Worm (Caenorhabditis elegans) whole organism, L4 larva: ENCODE results near the gene T11G6.3.

Experiments
- F26F4.8 ChIP-seq: fragments of 200-800 bp; sonication (Bioruptor generic); conservative IDR thresholded peaks from 2 replicates; pipeline ENCODE4 v1.3.6; 2022; ENCODE audit warnings: missing genetic modification characterization, missing compliant biosample characterization
- F37D6.2 ChIP-seq: sonication (generic microtip); optimal IDR thresholded peaks from 2 replicates; lab custom pipeline; 2016; ENCODE audit warnings: mild to moderate bottlenecking, missing genetic modification characterization, missing compliant biosample characterization
- T20F7.1 ChIP-seq: fragments of 200-800 bp; sonication (Bioruptor generic); optimal IDR thresholded peaks from 2 replicates; lab custom pipeline; 2018; ENCODE audit warnings: mild to moderate bottlenecking, missing genetic modification characterization, missing compliant biosample characterization
- T26A8.4 ChIP-seq: fragments of 200-800 bp; sonication (Bioruptor generic); IDR thresholded peaks from 2 replicates; pipeline ENCODE4 v1.3.6; 2022; ENCODE audit warnings: missing genetic modification characterization, missing compliant biosample characterization
- Y105C5A.15 ChIP-seq: fragments of 200-800 bp; sonication (Bioruptor generic); IDR thresholded peaks from 2 replicates; pipeline ENCODE4 v1.3.6; 2022; ENCODE audit warnings: missing genetic modification characterization, missing compliant biosample characterization
- Y48G9A.11 ChIP-seq: fragments of 200-800 bp; sonication (Bioruptor generic); IDR thresholded peaks from 2 replicates; pipeline ENCODE4 v1.3.6; 2022; ENCODE audit warnings: missing genetic modification reagents, missing genetic modification characterization, missing compliant biosample characterization
- Y5F2A.4 ChIP-seq: fragments of 200-800 bp; sonication (Bioruptor generic); optimal IDR thresholded peaks from 2 replicates; lab custom pipeline; 2018; ENCODE audit warnings: mild to moderate bottlenecking, missing genetic modification characterization, missing compliant biosample characterization
- ZK337.2 ChIP-seq: fragments of 200-800 bp; sonication (Bioruptor generic); IDR thresholded peaks from 2 replicates; pipeline ENCODE4 v1.3.6; 2022; ENCODE audit warnings: missing genetic modification reagents, missing genetic modification characterization, missing compliant biosample characterization
- aha-1 ChIP-seq: fragments of 150-350 bp; peaks from one replicate; lab custom pipeline; 2014; ENCODE audit warnings: missing biosample characterization, missing genetic modification characterization
- ama-1 ChIP-seq: fragments of 150-350 bp; optimal IDR thresholded peaks from 2 replicates; lab custom pipeline; 2014; ENCODE audit warnings: inconsistent platforms, mixed read lengths
- arid-1 ChIP-seq: fragments of 200-800 bp; sonication (Bioruptor generic); conservative IDR thresholded peaks from 2 replicates; pipeline ENCODE4 v1.3.6; 2022; ENCODE audit warnings: missing genetic modification reagents, missing genetic modification characterization, missing compliant biosample characterization
- attf-4 ChIP-seq: sonication (generic microtip); optimal IDR thresholded peaks from 3 replicates; lab custom pipeline; 2017; ENCODE audit warnings: missing biosample characterization, missing genetic modification characterization
- ceh-20 ChIP-seq: fragments of 200-800 bp; sonication (Bioruptor generic); IDR thresholded peaks from 2 replicates; pipeline ENCODE4 v1.3.6; 2022; ENCODE audit warnings: missing genetic modification reagents, missing genetic modification characterization, missing compliant biosample characterization
- ceh-28 ChIP-seq: fragments of 150-350 bp; optimal IDR thresholded peaks from 2 replicates; lab custom pipeline; 2014; ENCODE audit warnings: missing biosample characterization, missing genetic modification reagents, missing genetic modification characterization
- ceh-44 ChIP-seq: fragments of 200-800 bp; sonication (Bioruptor generic); IDR thresholded peaks from 2 replicates; pipeline ENCODE4 v1.3.6; 2022; ENCODE audit warnings: missing genetic modification reagents, missing genetic modification characterization, missing compliant biosample characterization
- ceh-62 ChIP-seq: sonication (generic microtip); optimal IDR thresholded peaks from 2 replicates; lab custom pipeline; 2017; ENCODE audit warnings: missing biosample characterization, missing genetic modification characterization
- ces-1 ChIP-seq: fragments of 150-350 bp; sonication (generic microtip); optimal IDR thresholded peaks from 4 replicates; lab custom pipeline; 2014; ENCODE audit warnings: missing biosample characterization, missing genetic modification reagents, missing genetic modification characterization
- daf-12 ChIP-seq: fragments of 150-350 bp; optimal IDR thresholded peaks from 2 replicates; lab custom pipeline; 2014; ENCODE audit warnings: missing biosample characterization, missing genetic modification reagents, missing genetic modification characterization
- daf-16 ChIP-seq, 3 experiments: sonication (generic microtip); optimal IDR thresholded peaks; 2 replicates each; lab custom pipeline; 2016 to 2017; ENCODE audit warnings: missing genetic modification characterization in 3 of 3, missing genetic modification reagents in 3 of 3, mild to moderate bottlenecking in 2 of 3, missing compliant biosample characterization in 2 of 3, missing biosample characterization in 1 of 3, moderate library complexity in 1 of 3
- daf-19 ChIP-seq: fragments of 200-800 bp; sonication (Bioruptor generic); conservative IDR thresholded peaks from 2 replicates; pipeline ENCODE4 v1.3.6; 2022; ENCODE audit warnings: missing genetic modification characterization, missing compliant biosample characterization
- dmd-8 ChIP-seq: fragments of 200-800 bp; sonication (Bioruptor generic); IDR thresholded peaks from 2 replicates; pipeline ENCODE4 v1.3.6; 2022; ENCODE audit warnings: missing genetic modification characterization, missing compliant biosample characterization
- duxl-1 ChIP-seq: sonication (generic microtip); optimal IDR thresholded peaks from 2 replicates; lab custom pipeline; 2016; ENCODE audit warnings: mild to moderate bottlenecking, missing genetic modification characterization, moderate library complexity, missing compliant biosample characterization; ENCODE audit not compliant: poor library complexity
- egl-43 ChIP-seq: fragments of 200-800 bp; sonication (Bioruptor generic); IDR thresholded peaks from 2 replicates; pipeline ENCODE4 v1.3.6; 2022; ENCODE audit warnings: missing genetic modification reagents, missing genetic modification characterization, missing compliant biosample characterization
- fos-1 ChIP-seq: fragments of 150-350 bp; optimal IDR thresholded peaks from 2 replicates; lab custom pipeline; 2014; ENCODE audit warnings: missing biosample characterization, missing genetic modification characterization
- hif-1 ChIP-seq, 2 experiments: sonication (generic microtip); optimal IDR thresholded peaks; 2 replicates each; lab custom pipeline; 2016 to 2017; ENCODE audit warnings: missing compliant biosample characterization in 2 of 2, missing genetic modification characterization in 2 of 2, missing genetic modification reagents in 2 of 2, missing genotype in 2 of 2, mild to moderate bottlenecking in 1 of 2
- hlh-30 ChIP-seq: sonication (generic microtip); optimal IDR thresholded peaks from 2 replicates; lab custom pipeline; 2017; ENCODE audit warnings: antibody characterized with exemption, mild to moderate bottlenecking, missing genetic modification characterization, missing compliant biosample characterization; ENCODE audit not compliant: insufficient read depth
- lim-7 ChIP-seq: fragments of 200-800 bp; sonication (Bioruptor generic); IDR thresholded peaks from 2 replicates; pipeline ENCODE4 v1.3.6; 2022; ENCODE audit warnings: missing genetic modification characterization, missing compliant biosample characterization
- lin-29 ChIP-seq: fragments of 200-800 bp; sonication (Bioruptor generic); IDR thresholded peaks from 2 replicates; pipeline ENCODE4 v1.3.6; 2022; ENCODE audit warnings: missing genetic modification reagents, missing genetic modification characterization, missing compliant biosample characterization
- lin-38 ChIP-seq: fragments of 200-800 bp; sonication (Bioruptor generic); IDR thresholded peaks from 2 replicates; pipeline ENCODE4 v1.3.6; 2022; ENCODE audit warnings: missing genetic modification reagents, missing genetic modification characterization, missing compliant biosample characterization
- lin-39 ChIP-seq: fragments of 150-350 bp; optimal IDR thresholded peaks from 2 replicates; lab custom pipeline; 2014; ENCODE audit warnings: missing biosample characterization, missing genetic modification reagents, missing genetic modification characterization
- madf-9 ChIP-seq: fragments of 200-800 bp; sonication (Bioruptor generic); conservative IDR thresholded peaks from 2 replicates; pipeline ENCODE4 v1.3.6; 2022; ENCODE audit warnings: missing genetic modification reagents, missing genetic modification characterization, missing compliant biosample characterization
- mdl-1 ChIP-seq, 2 experiments: fragments of 150-350 bp in 1 of 2; sonication (generic microtip) in 1 of 2; optimal IDR thresholded peaks; 2 replicates each; lab custom pipeline; 2014 to 2017; ENCODE audit warnings: missing biosample characterization in 2 of 2, missing genetic modification characterization in 2 of 2
- mes-2 ChIP-seq: sonication (generic microtip); optimal IDR thresholded peaks from 2 replicates; lab custom pipeline; 2016; ENCODE audit warnings: missing genotype, mild to moderate bottlenecking, missing genetic modification characterization, missing compliant biosample characterization; ENCODE audit not compliant: poor library complexity, severe bottlenecking
- mxl-2 ChIP-seq: fragments of 200-800 bp; sonication (Bioruptor generic); conservative IDR thresholded peaks from 2 replicates; pipeline ENCODE4 v1.3.6; 2022; ENCODE audit warnings: missing genetic modification reagents, missing genetic modification characterization, missing compliant biosample characterization
- mxl-3 ChIP-seq: fragments of 200-800 bp; sonication (Bioruptor generic); optimal IDR thresholded peaks from 2 replicates; lab custom pipeline; 2018; ENCODE audit warnings: mild to moderate bottlenecking, missing genetic modification characterization, missing compliant biosample characterization
- nhr-11 ChIP-seq: fragments of 150-350 bp; optimal IDR thresholded peaks from 2 replicates; lab custom pipeline; 2014; ENCODE audit warnings: missing biosample characterization, missing genetic modification characterization
- nhr-111 ChIP-seq: fragments of 200-800 bp; sonication (Bioruptor generic); optimal IDR thresholded peaks from 2 replicates; lab custom pipeline; 2018; ENCODE audit warnings: mild to moderate bottlenecking, missing genetic modification characterization, missing compliant biosample characterization
- nhr-25 ChIP-seq: sonication (generic microtip); optimal IDR thresholded peaks from 2 replicates; lab custom pipeline; 2017; ENCODE audit warnings: missing genetic modification characterization, mild to moderate bottlenecking, missing compliant biosample characterization, antibody characterized with exemption, moderate library complexity, borderline replicate concordance; ENCODE audit not compliant: insufficient read depth
- nhr-76 ChIP-seq: fragments of 150-350 bp; optimal IDR thresholded peaks from 2 replicates; lab custom pipeline; 2014; ENCODE audit warnings: missing biosample characterization, missing genetic modification characterization
- pha-4 ChIP-seq, 2 experiments: fragments of 150-350 bp in 1 of 2; fragments of 200-800 bp in 1 of 2; sonication (Bioruptor generic) in 1 of 2; IDR thresholded peaks in 1 of 2; optimal IDR thresholded peaks in 1 of 2; 2 replicates each; pipeline versions ENCODE4 v1.3.6 to Lab custom; 2014 to 2022; ENCODE audit warnings: missing genetic modification characterization in 2 of 2, missing genetic modification reagents in 2 of 2, missing biosample characterization in 1 of 2, missing compliant biosample characterization in 1 of 2
- php-3 ChIP-seq: fragments of 200-800 bp; sonication (Bioruptor generic); IDR thresholded peaks from 2 replicates; pipeline ENCODE4 v1.3.6; 2022; ENCODE audit warnings: missing genetic modification reagents, missing genetic modification characterization, missing compliant biosample characterization
- pqm-1 ChIP-seq: sonication (generic microtip); optimal IDR thresholded peaks from 2 replicates; lab custom pipeline; 2017; ENCODE audit warnings: missing biosample characterization, missing genetic modification characterization
- sdz-12 ChIP-seq: fragments of 200-800 bp; sonication (Bioruptor generic); optimal IDR thresholded peaks from 2 replicates; lab custom pipeline; 2018; ENCODE audit warnings: mild to moderate bottlenecking, missing genetic modification characterization, missing compliant biosample characterization
- snpc-1.2 ChIP-seq: fragments of 200-800 bp; sonication (Bioruptor generic); IDR thresholded peaks from 2 replicates; pipeline ENCODE4 v1.3.6; 2022; ENCODE audit warnings: missing genetic modification reagents, missing genetic modification characterization, missing compliant biosample characterization
- snpc-4 ChIP-seq: fragments of 150-350 bp; optimal IDR thresholded peaks from 2 replicates; lab custom pipeline; 2014; ENCODE audit warnings: missing biosample characterization, missing genetic modification characterization
- spr-1 ChIP-seq: sonication (generic microtip); optimal IDR thresholded peaks from 2 replicates; lab custom pipeline; 2016; ENCODE audit warnings: mild to moderate bottlenecking, missing genetic modification characterization, missing compliant biosample characterization
- unc-130 ChIP-seq: sonication (generic microtip); optimal IDR thresholded peaks from 2 replicates; lab custom pipeline; 2016; ENCODE audit warnings: missing genetic modification reagents, missing genetic modification characterization, missing compliant biosample characterization
- unc-39 ChIP-seq: sonication (generic microtip); optimal IDR thresholded peaks from 2 replicates; lab custom pipeline; 2017; ENCODE audit warnings: missing biosample characterization, missing genetic modification characterization
- zag-1 ChIP-seq: fragments of 150-350 bp; optimal IDR thresholded peaks from 2 replicates; lab custom pipeline; 2014; ENCODE audit warnings: missing biosample characterization, missing genetic modification characterization
- zfp-2 ChIP-seq: sonication (generic microtip); optimal IDR thresholded peaks from 2 replicates; lab custom pipeline; 2016; ENCODE audit warnings: mild to moderate bottlenecking, missing genetic modification characterization, missing compliant biosample characterization
- ztf-7 ChIP-seq: fragments of 150-350 bp; optimal IDR thresholded peaks from 2 replicates; lab custom pipeline; 2014; ENCODE audit warnings: missing biosample characterization, missing genetic modification characterization

T11G6.3 gene

ce11 chrIV:10817030-10817429 is 38.0 kb downstream of the T11G6.3 start (continued):
- TF ChIP-seq arid-1 (GFP tag; lab: Robert Waterston, UW) (no peak), madf-9 (GFP tag; lab: Robert Waterston, UW) (peak; percentile 14; the same call in 1 of the 2 replicates), ZK337.2 (GFP tag; lab: Robert Waterston, UW) (no peak), unc-39 (tag; lab: Kevin White, UChicago) (no peak), snpc-1.2 (GFP tag; lab: Robert Waterston, UW) (no peak), T20F7.1 (GFP tag; lab: Kevin White, UChicago) (no peak), ces-1 (no peak), zag-1 (tag; lab: Kevin White, UChicago) (no peak), egl-43 (peak; percentile 68; the same call in 1 of the 2 replicates), nhr-111 (GFP tag; lab: Kevin White, UChicago) (no peak), nhr-76 (tag; lab: Kevin White, UChicago) (no peak), daf-19 (no peak), unc-130 (GFP tag; lab: Kevin White, UChicago) (no peak), sdz-12 (no peak), ceh-62 (no peak), mdl-1 (tag; optimal IDR thresholded peaks at IDR 0.05; lab: Kevin White, UChicago) (peak in 1 of 2 experiments; percentile 73), fos-1 (tag; lab: Kevin White, UChicago) (no peak), daf-16 (GFP tag; optimal IDR thresholded peaks at IDR 0.05; lab: Kevin White, UChicago) (no peak), daf-16 (tag; optimal IDR thresholded peaks at IDR 0.05; lab: Kevin White, UChicago) (no peak), dmd-8 (no peak), snpc-4 (tag; lab: Kevin White, UChicago) (no peak), lim-7 (peak; percentile 61; the same call in 1 of the 2 replicates), ceh-20 (GFP tag; lab: Robert Waterston, UW) (no peak), F37D6.2 (no peak), zfp-2 (tag; lab: Kevin White, UChicago) (no peak), lin-38 (GFP tag; lab: Robert Waterston, UW) (no peak), mxl-3 (peak; percentile 55), aha-1 (tag; lab: Kevin White, UChicago) (peak; percentile 97), ceh-28 (tag; lab: Kevin White, UChicago) (no peak), lin-39 (tag; lab: Kevin White, UChicago) (no peak), F26F4.8 (GFP tag; lab: Robert Waterston, UW) (no peak), Y5F2A.4 (GFP tag; lab: Kevin White, UChicago) (no peak), T26A8.4 (no peak), spr-1 (tag; lab: Kevin White, UChicago) (no peak), mxl-2 (GFP tag; lab: Robert Waterston, UW) (no peak), nhr-11 (tag; lab: Kevin White, UChicago) (no peak), php-3 (GFP tag; lab: Robert Waterston, UW) (no peak), ztf-7 (no peak), ama-1 (no peak), pqm-1 (tag; lab: Kevin White, UChicago) (no peak), ceh-44 (GFP tag; lab: Robert Waterston, UW) (no peak), lin-29 (GFP tag; lab: Robert Waterston, UW) (no peak), pha-4 (GFP tag; IDR thresholded peaks at IDR 0.05; lab: Robert Waterston, UW) (no peak), pha-4 (tag; optimal IDR thresholded peaks at IDR 0.05; lab: Kevin White, UChicago) (no peak), mes-2 (tag; lab: Kevin White, UChicago) (no peak), attf-4 (tag; lab: Kevin White, UChicago) (no peak), hlh-30 (tag; lab: Kevin White, UChicago) (peak; percentile 48), duxl-1 (tag; lab: Kevin White, UChicago) (no peak), Y48G9A.11 (GFP tag; lab: Robert Waterston, UW) (no peak), nhr-25 (tag; lab: Kevin White, UChicago) (no peak), hif-1 (tag; optimal IDR thresholded peaks at IDR 0.05; lab: Kevin White, UChicago) (no peak), Y105C5A.15 (no peak), daf-12 (no peak)
